Worm (Caenorhabditis elegans) whole organism, L4/young adult: ENCODE data around the gene lin-13.

Source experiments
- W03F9.2 ChIP-seq: fragments of 150-350 bp; optimal IDR thresholded peaks from 2 replicates; lab custom pipeline; 2014; ENCODE audit warnings: missing biosample characterization, missing genetic modification characterization
- dao-5 ChIP-seq: sonication (generic microtip); optimal IDR thresholded peaks from 2 replicates; lab custom pipeline; 2016; ENCODE audit warnings: missing genotype, missing genetic modification characterization, moderate library complexity, missing compliant biosample characterization
- him-1 ChIP-seq: sonication (generic microtip); optimal IDR thresholded peaks from 2 replicates; lab custom pipeline; 2016; ENCODE audit warnings: missing genotype, missing genetic modification reagents, missing genetic modification characterization, missing compliant biosample characterization

The lin-13 gene

ce11 chrIII:7726500-7726899, 17.2 kb upstream of the lin-13 start:
- TF ChIP-seq dao-5 (tag; lab: Kevin White, UChicago) (no peak), W03F9.2 (tag; lab: Kevin White, UChicago) (no peak), him-1 (tag; lab: Kevin White, UChicago) (no peak)

- TF ChIP-seq him-1 (tag; lab: Kevin White, UChicago) (peak; percentile 7), W03F9.2 (tag; lab: Kevin White, UChicago) (no peak), dao-5 (tag; lab: Kevin White, UChicago) (no peak)
Measured at ce11 chrIII:7725483-7726250, 16.4 kb upstream of the lin-13 start.

DNA sequence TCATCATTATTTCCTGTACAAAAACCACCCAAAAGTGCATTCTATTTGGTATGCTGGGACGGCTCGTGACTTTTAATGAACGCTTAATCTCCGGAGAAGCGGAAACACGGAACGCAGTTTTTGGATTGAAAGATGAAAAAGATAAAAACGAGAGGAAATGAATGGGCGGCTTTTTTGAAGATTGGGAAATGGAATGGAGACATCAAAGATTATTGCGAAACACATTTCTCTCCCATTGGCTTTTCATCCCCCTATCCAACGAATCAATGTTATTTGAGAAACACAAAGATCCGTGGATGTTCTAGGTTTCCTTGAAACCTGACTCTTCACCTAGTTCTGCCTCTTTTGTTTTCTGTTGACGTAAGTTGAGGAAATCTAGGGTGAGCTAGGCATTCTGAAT, 15.1 kb upstream of the lin-13 start:
- TF ChIP-seq him-1 (tag; lab: Kevin White, UChicago) (peak; percentile 26), dao-5 (tag; lab: Kevin White, UChicago) (no peak)

ce11 chrIII:7723412-7724068, 14.2 kb upstream of the lin-13 start:
- TF ChIP-seq W03F9.2 (tag; lab: Kevin White, UChicago) (peak; percentile 37), dao-5 (tag; lab: Kevin White, UChicago) (no peak)

ce11 chrIII:7722999-7723398, 13.7 kb upstream of the lin-13 start:
- TF ChIP-seq him-1 (tag; lab: Kevin White, UChicago) (no peak), W03F9.2 (tag; lab: Kevin White, UChicago) (no peak), dao-5 (tag; lab: Kevin White, UChicago) (no peak)

- TF ChIP-seq him-1 (tag; lab: Kevin White, UChicago) (no peak), dao-5 (tag; lab: Kevin White, UChicago) (no peak), W03F9.2 (tag; lab: Kevin White, UChicago) (no peak)
Measured at ce11 chrIII:7722411-7722810, 13.1 kb upstream of the lin-13 start.

- TF ChIP-seq dao-5 (tag; lab: Kevin White, UChicago) (no peak), him-1 (tag; lab: Kevin White, UChicago) (no peak), W03F9.2 (tag; lab: Kevin White, UChicago) (no peak)
Measured at ce11 chrIII:7721513-7721912, 12.2 kb upstream of the lin-13 start.

- TF ChIP-seq W03F9.2 (tag; lab: Kevin White, UChicago) = peak; percentile 47
- peak; percentile 52 for TF ChIP-seq him-1 (tag; lab: Kevin White, UChicago)
- no peak for TF ChIP-seq dao-5 (tag; lab: Kevin White, UChicago)
Measured at ce11 chrIII:7720861-7721260, 11.6 kb upstream of the lin-13 start.

DNA sequence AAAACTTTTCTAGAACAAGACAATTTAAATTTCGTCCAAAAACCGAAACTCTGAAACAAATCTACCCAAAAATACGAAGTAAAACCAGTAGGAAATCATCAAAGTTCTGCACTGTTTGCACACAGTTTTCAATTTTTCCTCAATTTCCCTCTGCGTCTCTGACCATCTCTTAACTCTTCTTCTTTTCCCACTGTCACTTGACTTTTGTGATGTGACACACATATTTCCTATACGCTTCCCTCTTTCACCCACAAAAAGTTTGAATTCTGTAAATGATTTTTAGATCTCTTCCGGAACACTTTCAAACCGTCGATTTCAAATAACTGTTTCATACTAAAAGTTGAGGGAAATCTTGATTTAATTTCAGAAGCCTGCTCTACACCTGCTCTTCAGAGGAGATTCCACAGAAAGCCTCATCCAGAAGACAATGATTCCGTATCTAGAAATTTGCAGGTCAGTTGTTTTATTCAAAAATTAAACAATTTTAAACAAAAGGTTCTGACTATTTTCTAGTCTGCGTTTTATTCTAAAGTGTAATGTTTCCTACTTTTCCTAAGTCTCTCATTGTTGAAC, 10.2 kb upstream of the lin-13 start, which contains the start of gene ncl-1:
ncl-1 (plus strand) TSS at position 366 of the 573 bp plus-strand sequence.
- TF ChIP-seq W03F9.2 (tag; lab: Kevin White, UChicago) (no peak), him-1 (tag; lab: Kevin White, UChicago) (no peak), dao-5 (tag; lab: Kevin White, UChicago) (no peak)

DNA sequence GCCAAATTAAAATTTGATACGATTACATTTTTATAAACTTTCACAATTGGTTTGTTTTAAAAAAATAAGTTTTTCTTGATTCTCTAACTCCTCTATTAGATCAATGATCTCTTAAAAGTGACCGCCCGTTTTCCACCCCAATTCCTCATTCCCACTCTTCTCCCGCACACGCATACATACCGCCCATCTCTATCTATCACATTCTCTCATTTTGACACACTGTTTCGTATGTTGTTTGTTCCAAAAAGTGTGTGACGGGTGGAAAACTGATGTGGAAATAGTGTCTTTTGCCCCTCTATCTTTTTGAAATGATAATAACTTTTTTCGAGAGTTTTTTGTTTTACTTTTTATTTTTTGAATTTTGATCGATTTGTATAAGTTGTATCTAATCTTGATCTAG, 9.0 kb upstream of the lin-13 start:
- TF ChIP-seq W03F9.2 (tag; lab: Kevin White, UChicago) = peak; percentile 56
- TF ChIP-seq dao-5 (tag; lab: Kevin White, UChicago) = no peak

- TF ChIP-seq W03F9.2 (tag; lab: Kevin White, UChicago) (no peak), him-1 (tag; lab: Kevin White, UChicago) (no peak), dao-5 (tag; lab: Kevin White, UChicago) (no peak)
Measured at ce11 chrIII:7716550-7716949, 7.3 kb upstream of the lin-13 start.

DNA sequence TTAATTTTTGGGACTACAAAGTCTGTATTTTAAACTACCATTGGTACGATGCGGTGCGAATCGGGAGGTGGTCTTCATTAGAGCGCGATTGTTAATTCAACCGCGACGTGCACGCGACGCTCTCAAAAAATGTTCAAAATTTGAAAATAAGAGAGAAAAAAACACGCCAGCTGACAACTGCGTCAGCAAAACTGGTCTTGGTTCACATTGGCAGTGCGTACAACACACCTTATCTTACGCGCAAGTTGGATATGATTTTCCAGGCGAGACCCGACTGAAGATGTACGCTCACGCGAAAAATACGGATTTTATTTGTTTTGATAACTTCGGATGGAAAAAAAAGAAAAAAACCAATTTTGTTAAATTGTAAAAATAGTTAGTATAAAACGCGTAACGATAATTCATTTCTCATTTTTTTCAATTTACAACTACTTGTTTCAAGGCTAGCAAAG, 2.6 kb upstream of the lin-13 start, which contains the start of gene C03B8.3:
C03B8.3 (plus strand) TSS at position 402 of the 452 bp plus-strand sequence.
- TF ChIP-seq dao-5 (tag; lab: Kevin White, UChicago) (no peak), him-1 (tag; lab: Kevin White, UChicago) (no peak), W03F9.2 (tag; lab: Kevin White, UChicago) (no peak)

DNA sequence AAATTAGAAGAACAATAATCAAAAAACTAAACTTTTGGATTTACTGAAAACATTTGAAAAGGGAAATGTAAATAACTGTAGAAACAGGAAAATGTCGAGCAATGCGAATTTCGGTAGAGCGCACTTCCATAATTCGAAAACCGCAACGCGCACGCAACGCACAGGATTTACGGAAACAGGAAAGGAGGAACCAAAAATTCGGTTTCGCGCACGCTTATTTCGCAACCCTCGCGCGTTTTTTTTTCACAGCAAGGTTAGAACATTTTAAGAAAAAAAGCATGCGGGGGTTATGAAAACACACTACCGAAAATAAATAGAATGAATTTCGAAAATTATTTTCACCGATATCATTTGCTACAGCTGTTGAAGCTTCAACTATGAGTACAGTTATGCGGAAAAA, 2.2 kb upstream of the lin-13 start:
- TF ChIP-seq him-1 (tag; lab: Kevin White, UChicago) (no peak), dao-5 (tag; lab: Kevin White, UChicago) (no peak), W03F9.2 (tag; lab: Kevin White, UChicago) (no peak)
